Fruit fly (Drosophila melanogaster): ENCODE data around the gene stc.

DNA sequence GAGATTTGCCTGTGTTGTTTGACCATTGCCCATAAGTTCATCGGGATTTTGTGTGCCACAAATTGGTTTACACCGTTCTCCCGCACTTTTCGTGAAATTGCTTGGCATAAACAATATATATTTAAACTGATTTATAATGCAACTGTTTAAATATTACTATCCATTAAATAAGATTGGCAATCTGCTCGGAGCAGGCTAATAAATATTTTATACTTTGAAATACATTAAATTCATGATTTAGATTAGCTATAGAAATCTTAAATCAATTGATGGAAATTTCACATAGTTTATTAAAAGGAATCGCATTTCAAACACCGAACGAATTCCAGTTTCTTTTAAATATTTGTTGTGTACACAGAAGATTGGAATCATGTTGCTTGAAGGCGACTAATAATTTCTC is 47.1 kb upstream of the stc start:
- TF ChIP-seq CG8478 (optimal IDR thresholded peaks at IDR 0.05) (no peak), CTCF (optimal IDR thresholded peaks at IDR 0.05) (no peak)
